Fruit fly (Drosophila melanogaster) whole organism, larva: ENCODE measurements around the gene cocoon.

Experiments used
- noc ChIP-seq: fragments of 200-800 bp; sonication (Bioruptor generic); optimal IDR thresholded peaks from 3 replicates; lab custom pipeline; 2019; ENCODE audit warnings: missing biosample characterization, mild to moderate bottlenecking, missing genetic modification characterization, moderate library complexity

Gene cocoon

dm6 chr3L:15474010-15474409 lies at the start of gene cocoon:
cocoon (minus strand) TSS chr3L:15474110.
- TF ChIP-seq noc (tag; lab: Kevin White, UChicago) = no peak

- TF ChIP-seq noc (tag; lab: Kevin White, UChicago) = no peak
These were observed 46.4 kb upstream of the cocoon start, which contains the start of gene yellow-k for dm6 chr3L:15520320-15520719. yellow-k (plus strand) TSS chr3L:15520620.

- TF ChIP-seq noc (tag; lab: Kevin White, UChicago) = no peak
These were observed 46.0 kb upstream of the cocoon start for dm6 chr3L:15519920-15520319.

dm6 chr3L:15519492-15519891 lies 45.6 kb upstream of the cocoon start, which contains the start of gene mex1:
mex1 (minus strand) TSS chr3L:15519592.
- TF ChIP-seq noc (tag; lab: Kevin White, UChicago) = no peak

- no peak for TF ChIP-seq noc (tag; lab: Kevin White, UChicago)
These were observed 44.4 kb upstream of the cocoon start for dm6 chr3L:15518344-15518743.

- TF ChIP-seq noc (tag; lab: Kevin White, UChicago) = no peak
These were observed 43.6 kb upstream of the cocoon start for dm6 chr3L:15517508-15517907.

- TF ChIP-seq noc (tag; lab: Kevin White, UChicago) = no peak
These were observed 43.0 kb upstream of the cocoon start, which contains the start of gene CG13454 for dm6 chr3L:15516956-15517355. CG13454 (minus strand) TSS chr3L:15517056.

- no peak for TF ChIP-seq noc (tag; lab: Kevin White, UChicago)
These were observed 42.5 kb upstream of the cocoon start for dm6 chr3L:15516440-15516839.

dm6 chr3L:15514814-15515495 lies 41.0 kb upstream of the cocoon start:
- TF ChIP-seq noc (tag; lab: Kevin White, UChicago) = peak; percentile 3

dm6 chr3L:15514405-15514804 lies 40.5 kb upstream of the cocoon start:
- TF ChIP-seq noc (tag; lab: Kevin White, UChicago) = peak; percentile 61

dm6 chr3L:15513726-15514125 lies 39.8 kb upstream of the cocoon start:
- peak; percentile 42 for TF ChIP-seq noc (tag; lab: Kevin White, UChicago)

- TF ChIP-seq noc (tag; lab: Kevin White, UChicago) = no peak
These were observed 39.4 kb upstream of the cocoon start for dm6 chr3L:15513264-15513663.

- no peak for TF ChIP-seq noc (tag; lab: Kevin White, UChicago)
These were observed 37.9 kb upstream of the cocoon start for dm6 chr3L:15511688-15512250.

- peak; percentile 16 for TF ChIP-seq noc (tag; lab: Kevin White, UChicago)
These were observed 36.9 kb upstream of the cocoon start, which contains the start of gene MsrA for dm6 chr3L:15510787-15511186. MsrA (plus strand) TSS chr3L:15511052.

dm6 chr3L:15509398-15509797 lies 35.5 kb upstream of the cocoon start, which contains the start of the genes gdl and gdl-ORF39:
gdl (plus strand) TSS chr3L:15509445.
gdl-ORF39 (plus strand) TSS chr3L:15509445.
- no peak for TF ChIP-seq noc (tag; lab: Kevin White, UChicago)

- no peak for TF ChIP-seq noc (tag; lab: Kevin White, UChicago)
These were observed 34.8 kb upstream of the cocoon start, which contains the start of gene Z600 for dm6 chr3L:15508750-15509149. Z600 (plus strand) TSS chr3L:15509061.

dm6 chr3L:15508233-15508632 lies 34.3 kb upstream of the cocoon start, which contains the start of gene CG7841:
CG7841 (minus strand) TSS chr3L:15508252.
- TF ChIP-seq noc (tag; lab: Kevin White, UChicago) = peak; percentile 99
